Fruit fly (Drosophila melanogaster) whole organism, prepupa: Measurements from ENCODE around the gene CG33725.

Experiments used
- CG6792 ChIP-seq: fragments of 200-800 bp; sonication (Bioruptor generic); optimal IDR thresholded peaks from 3 replicates; lab custom pipeline; 2016; ENCODE audit warnings: missing biosample characterization, missing genetic modification characterization
- Sox102F ChIP-seq: fragments of 200-800 bp; sonication (Bioruptor generic); optimal IDR thresholded peaks from 2 replicates; lab custom pipeline; 2016; ENCODE audit warnings: missing biosample characterization, mild to moderate bottlenecking, missing genetic modification characterization
- Sox14 ChIP-seq: fragments of 200-800 bp; sonication (Bioruptor generic); optimal IDR thresholded peaks from 3 replicates; lab custom pipeline; 2016; ENCODE audit warnings: missing biosample characterization, missing genetic modification characterization
- Sox15 ChIP-seq: fragments of 200-800 bp; sonication (Bioruptor generic); optimal IDR thresholded peaks from 3 replicates; lab custom pipeline; 2016; ENCODE audit warnings: missing biosample characterization, missing genetic modification characterization
- dsx ChIP-seq: fragments of 200-800 bp; optimal IDR thresholded peaks from 3 replicates; lab custom pipeline; 2019; ENCODE audit warnings: missing biosample characterization, mild to moderate bottlenecking, missing genetic modification characterization, moderate library complexity; ENCODE audit not compliant: poor library complexity, severe bottlenecking

dm6 chr3L:12514762-12515215 lies 32.4 kb downstream of the CG33725 start, which contains the start of the genes sti and tral:
- TF ChIP-seq Sox15 (GFP tag; lab: Kevin White, UChicago) (peak; percentile 82), Sox102F (GFP tag; lab: Kevin White, UChicago) (peak; percentile 72), Sox14 (peak; percentile 87), CG6792 (GFP tag; lab: Kevin White, UChicago) (peak; percentile 82), dsx (GFP tag; lab: Kevin White, UChicago) (no peak)
